Fruit fly (Drosophila melanogaster): ENCODE measurements around the gene CG10183.
A peak's percentile ranks its signal among the peaks of the same experiment; 100 is the strongest.

The CG10183 gene

DNA sequence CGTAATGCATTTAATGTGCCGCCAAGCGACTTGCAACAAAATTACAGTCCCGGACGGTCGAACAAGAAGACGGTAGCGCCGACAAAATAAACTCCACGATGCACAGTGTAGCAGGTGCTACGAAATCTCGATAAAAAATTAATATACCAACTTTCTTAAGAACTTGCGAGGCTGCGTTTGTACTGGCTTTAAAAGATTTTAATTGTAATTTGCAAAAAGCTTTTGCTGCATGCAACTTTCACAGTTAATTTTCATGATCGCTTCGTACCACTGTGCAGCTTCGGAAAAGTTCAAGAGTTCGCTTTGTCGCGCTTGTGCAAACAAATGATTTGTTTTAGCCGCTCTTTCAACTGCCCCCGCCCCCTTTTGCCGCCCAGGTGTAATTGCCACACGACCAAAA lies 47.3 kb upstream of the CG10183 start (continued):
- TF ChIP-seq Sin3A (optimal IDR thresholded peaks at IDR 0.05) (no peak), Oaz (GFP tag; IDR thresholded peaks at IDR 0.05) (peak; percentile 62), CG10147 (GFP tag; optimal IDR thresholded peaks at IDR 0.05) (peak; percentile 31), Drgx (GFP tag; IDR thresholded peaks at IDR 0.05) (peak; percentile 94), gt (GFP tag; IDR thresholded peaks at IDR 0.05) (no peak), ham (GFP tag; IDR thresholded peaks at IDR 0.05) (no peak), grau (tag; optimal IDR thresholded peaks at IDR 0.05) (peak; percentile 61), CG4404 (GFP tag; IDR thresholded peaks at IDR 0.05) (peak; percentile 51), Dbx (GFP tag; IDR thresholded peaks at IDR 0.05) (no peak), ewg (GFP tag; optimal IDR thresholded peaks at IDR 0.05) (peak; percentile 63), CrebB (tag; optimal IDR thresholded peaks at IDR 0.05) (peak; percentile 30), CG1024 (GFP tag; IDR thresholded peaks at IDR 0.05) (peak; percentile 65), CG34422 (GFP tag; IDR thresholded peaks at IDR 0.05) (peak; percentile 74; the same call in 2 of the 3 replicates), fd3F (GFP tag; optimal IDR thresholded peaks at IDR 0.05) (peak; percentile 17), Rx (GFP tag; IDR thresholded peaks at IDR 0.05) (peak; percentile 88), CG11695 (GFP tag; IDR thresholded peaks at IDR 0.05) (peak; percentile 81; the same call in 2 of the 3 replicates), CG4424 (GFP tag; optimal IDR thresholded peaks at IDR 0.05) (peak; percentile 80), bowl (GFP tag; IDR thresholded peaks at IDR 0.05) (peak; percentile 44; the same call in 1 of the 2 replicates), B-H1 (GFP tag; IDR thresholded peaks at IDR 0.05) (peak; percentile 73), CG14441 (GFP tag; IDR thresholded peaks at IDR 0.05) (peak; percentile 83), Antp (GFP tag; optimal IDR thresholded peaks at IDR 0.05) (peak; percentile 69), jumu (GFP tag; optimal IDR thresholded peaks at IDR 0.05) (peak; percentile 51), CG32772 (GFP tag; IDR thresholded peaks at IDR 0.05) (peak; percentile 80), CG8924 (tag; optimal IDR thresholded peaks at IDR 0.05) (peak; percentile 55), CG6689 (GFP tag; IDR thresholded peaks at IDR 0.05) (peak; percentile 80), CG11247 (GFP tag; IDR thresholded peaks at IDR 0.05) (peak; percentile 72; the same call in 1 of the 2 replicates), CG13624 (GFP tag; optimal IDR thresholded peaks at IDR 0.05) (peak; percentile 58), CG10321 (GFP tag; IDR thresholded peaks at IDR 0.05) (peak; percentile 50; the same call in 1 of the 2 replicates), CG17361 (GFP tag; IDR thresholded peaks at IDR 0.05) (peak; percentile 67; the same call in 2 of the 3 replicates), CG6854 (GFP tag; optimal IDR thresholded peaks at IDR 0.05) (no peak), Six4 (GFP tag; optimal IDR thresholded peaks at IDR 0.05) (peak; percentile 64), Ets97D (GFP tag; optimal IDR thresholded peaks at IDR 0.05) (peak; percentile 29), CG2712 (tag; optimal IDR thresholded peaks at IDR 0.05) (peak; percentile 73), CG15011 (GFP tag; optimal IDR thresholded peaks at IDR 0.05) (peak; percentile 40), zfh1 (GFP tag; IDR thresholded peaks at IDR 0.05) (peak; percentile 84; the same call in 2 of the 3 replicates), danr (GFP tag; IDR thresholded peaks at IDR 0.05) (peak; percentile 45; the same call in 1 of the 2 replicates), Awh (GFP tag; IDR thresholded peaks at IDR 0.05) (peak; percentile 76), Myb (GFP tag; optimal IDR thresholded peaks at IDR 0.05) (peak; percentile 28), Fer2 (tag; optimal IDR thresholded peaks at IDR 0.05) (no peak), gem (tag; optimal IDR thresholded peaks at IDR 0.05) (peak; percentile 78), CG12104 (GFP tag; optimal IDR thresholded peaks at IDR 0.05) (peak; percentile 41), ci (GFP tag; IDR thresholded peaks at IDR 0.05) (peak; percentile 94), trem (tag; optimal IDR thresholded peaks at IDR 0.05) (peak; percentile 33), tll (GFP tag; optimal IDR thresholded peaks at IDR 0.05) (no peak), Sox100B (GFP tag; optimal IDR thresholded peaks at IDR 0.05) (peak; percentile 70), peb (GFP tag; IDR thresholded peaks at IDR 0.05) (peak; percentile 63), CG6683 (GFP tag; optimal IDR thresholded peaks at IDR 0.05) (no peak), CG15073 (GFP tag; optimal IDR thresholded peaks at IDR 0.05) (no peak), CG15601 (tag; optimal IDR thresholded peaks at IDR 0.05) (peak; percentile 31), CG15696 (tag; optimal IDR thresholded peaks at IDR 0.05) (no peak), Lim3 (GFP tag; IDR thresholded peaks at IDR 0.05) (peak; percentile 51), ranshi (GFP tag; IDR thresholded peaks at IDR 0.05) (peak; percentile 74), hth (optimal IDR thresholded peaks at IDR 0.05) (no peak)

Measured in whole organism, embryonic.